Fruit fly (Drosophila melanogaster) whole organism, wandering third instar larva: ENCODE data around the gene CG9215.

ENCODE experiments used
- Abd-B ChIP-seq: fragments of >200 bp; optimal IDR thresholded peaks from 2 replicates; lab custom pipeline; 2017; ENCODE audit warnings: missing biosample characterization, missing genetic modification characterization
- CG32264 ChIP-seq: fragments of 200-800 bp; sonication (Bioruptor generic); optimal IDR thresholded peaks from 2 replicates; lab custom pipeline; 2016; ENCODE audit warnings: missing biosample characterization, missing genetic modification characterization
- CG9705 ChIP-seq: fragments of 200-800 bp; sonication (Bioruptor generic); optimal IDR thresholded peaks from 2 replicates; lab custom pipeline; 2018; ENCODE audit warnings: missing biosample characterization, mild to moderate bottlenecking, missing genetic modification characterization
- CrebA ChIP-seq: fragments of 200-800 bp; sonication (Bioruptor generic); optimal IDR thresholded peaks from 2 replicates; lab custom pipeline; 2016; ENCODE audit warnings: missing biosample characterization, mild to moderate bottlenecking, missing genetic modification characterization, borderline replicate concordance
- Dif ChIP-seq: fragments of 200-275, 200-300 bp; sonication (Bioruptor generic); optimal IDR thresholded peaks from 2 replicates; lab custom pipeline; 2018; ENCODE audit warnings: missing biosample characterization, missing genetic modification characterization; ENCODE audit not compliant: partially characterized antibody
- HLH106 ChIP-seq: fragments of 200-800 bp; optimal IDR thresholded peaks from 3 replicates; lab custom pipeline; 2019; ENCODE audit warnings: missing biosample characterization, mild to moderate bottlenecking, missing genetic modification characterization, moderate library complexity
- Hnf4 ChIP-seq: fragments of 200-800 bp; sonication (Bioruptor generic); optimal IDR thresholded peaks from 2 replicates; lab custom pipeline; 2016; ENCODE audit warnings: missing biosample characterization, mild to moderate bottlenecking, missing genetic modification characterization
- Hr83 ChIP-seq: fragments of 200-300 bp; sonication (Bioruptor generic); optimal IDR thresholded peaks from 2 replicates; lab custom pipeline; 2016; ENCODE audit warnings: missing biosample characterization, mild to moderate bottlenecking, missing genetic modification characterization, moderate library complexity; ENCODE audit not compliant: poor library complexity, severe bottlenecking
- Jra ChIP-seq: sonication (Bioruptor generic); optimal IDR thresholded peaks from 2 replicates; lab custom pipeline; 2016; ENCODE audit warnings: missing biosample characterization, missing genetic modification characterization
- Mio ChIP-seq: sonication (Bioruptor generic); optimal IDR thresholded peaks from 2 replicates; lab custom pipeline; 2016; ENCODE audit warnings: missing biosample characterization, missing genetic modification characterization
- Myc ChIP-seq: fragments of >200 bp; optimal IDR thresholded peaks from 2 replicates; lab custom pipeline; 2017
- N ChIP-seq: fragments of >200 bp; optimal IDR thresholded peaks from 2 replicates; lab custom pipeline; 2018; ENCODE audit warnings: missing biosample characterization, missing external identifiers, missing genetic modification characterization
- OdsH ChIP-seq: fragments of 200-800 bp; sonication (Bioruptor generic); optimal IDR thresholded peaks from 2 replicates; lab custom pipeline; 2016; ENCODE audit warnings: missing biosample characterization, mild to moderate bottlenecking, missing genetic modification characterization
- Rel ChIP-seq, 2 experiments: fragments of 200-800 bp; sonication (Bioruptor generic) in 1 of 2; optimal IDR thresholded peaks; 2 replicates in 1 of 2; 3 replicates in 1 of 2; lab custom pipeline; 2016 to 2019; ENCODE audit warnings: mild to moderate bottlenecking in 2 of 2, missing biosample characterization in 2 of 2, missing genetic modification characterization in 2 of 2, moderate library complexity in 1 of 2
- Sp1 ChIP-seq: fragments of 200-800 bp; sonication (Bioruptor generic); optimal IDR thresholded peaks from 3 replicates; lab custom pipeline; 2019; ENCODE audit warnings: missing biosample characterization, mild to moderate bottlenecking, missing genetic modification characterization, moderate library complexity
- Vsx2 ChIP-seq: fragments of 200-300, 225-300 bp; sonication (Bioruptor generic); optimal IDR thresholded peaks from 2 replicates; lab custom pipeline; 2018; ENCODE audit warnings: missing biosample characterization, missing genetic modification characterization; ENCODE audit not compliant: partially characterized antibody
- br ChIP-seq: fragments of 200-800 bp; sonication (Bioruptor generic); optimal IDR thresholded peaks from 2 replicates; lab custom pipeline; 2016; ENCODE audit warnings: missing biosample characterization, missing genetic modification characterization
- brk ChIP-seq: fragments of 200-800 bp; sonication (Bioruptor generic); optimal IDR thresholded peaks from 2 replicates; lab custom pipeline; 2016; ENCODE audit warnings: missing biosample characterization, mild to moderate bottlenecking, missing genetic modification characterization
- dl ChIP-seq, 2 experiments: fragments of 175-275, 200-275 bp in 1 of 2; fragments of 200-275 bp in 1 of 2; sonication (Bioruptor generic); optimal IDR thresholded peaks; lab custom pipeline; 2018; ENCODE audit warnings: mild to moderate bottlenecking in 2 of 2, missing biosample characterization in 2 of 2, missing genetic modification characterization in 2 of 2, moderate library complexity in 2 of 2; ENCODE audit not compliant: partially characterized antibody in 2 of 2, insufficient read depth in 1 of 2
- dmrt93B ChIP-seq: fragments of 200-800 bp; sonication (Bioruptor generic); optimal IDR thresholded peaks from 2 replicates; lab custom pipeline; 2018; ENCODE audit warnings: missing biosample characterization, mild to moderate bottlenecking, missing genetic modification characterization
- ey ChIP-seq: fragments of 200-800 bp; sonication (Bioruptor generic); optimal IDR thresholded peaks from 2 replicates; lab custom pipeline; 2016; ENCODE audit warnings: missing biosample characterization, missing genetic modification characterization
- foxo ChIP-seq, 2 experiments: fragments of 200-800 bp; sonication (Bioruptor generic); optimal IDR thresholded peaks; 2 replicates in 1 of 2; 3 replicates in 1 of 2; lab custom pipeline; 2016 to 2017; ENCODE audit warnings: missing biosample characterization in 2 of 2, missing genetic modification characterization in 2 of 2
- fru ChIP-seq: fragments of 200-800 bp; sonication (Bioruptor generic); optimal IDR thresholded peaks from 3 replicates; lab custom pipeline; 2016; ENCODE audit warnings: missing biosample characterization, mild to moderate bottlenecking, missing genetic modification characterization
- h ChIP-seq: fragments of 200-800 bp; sonication (Bioruptor generic); optimal IDR thresholded peaks from 3 replicates; lab custom pipeline; 2016; ENCODE audit warnings: missing biosample characterization, mild to moderate bottlenecking, missing genetic modification characterization
- jim ChIP-seq: fragments of 175-275, 200-325 bp; sonication (Bioruptor generic); optimal IDR thresholded peaks from 2 replicates; lab custom pipeline; 2016; ENCODE audit warnings: missing biosample characterization, mild to moderate bottlenecking, missing genetic modification characterization
- lola ChIP-seq: fragments of >200 bp; optimal IDR thresholded peaks from 2 replicates; lab custom pipeline; 2017; ENCODE audit warnings: missing biosample characterization, missing genetic modification characterization
- pan ChIP-seq: fragments of >200 bp; optimal IDR thresholded peaks from 2 replicates; lab custom pipeline; 2017
- psq ChIP-seq: fragments of 200-800 bp; sonication (Bioruptor generic); optimal IDR thresholded peaks from 3 replicates; lab custom pipeline; 2017; ENCODE audit warnings: missing biosample characterization, mild to moderate bottlenecking, missing genetic modification characterization, moderate library complexity
- rgr ChIP-seq: fragments of 200-800 bp; sonication (Bioruptor generic); optimal IDR thresholded peaks from 3 replicates; lab custom pipeline; 2016; ENCODE audit warnings: missing biosample characterization, mild to moderate bottlenecking, missing genetic modification characterization
- sage ChIP-seq: fragments of 200-800 bp; sonication (Bioruptor generic); optimal IDR thresholded peaks from 2 replicates; lab custom pipeline; 2016; ENCODE audit warnings: missing biosample characterization, mild to moderate bottlenecking, missing genetic modification characterization
- sv ChIP-seq: fragments of 200-800 bp; sonication (Bioruptor generic); optimal IDR thresholded peaks from 3 replicates; lab custom pipeline; 2016; ENCODE audit warnings: missing biosample characterization, missing genetic modification characterization
- tai ChIP-seq: sonication (Bioruptor generic); optimal IDR thresholded peaks from 2 replicates; lab custom pipeline; 2016; ENCODE audit warnings: missing biosample characterization, missing genetic modification characterization
- usp ChIP-seq: fragments of >200 bp; optimal IDR thresholded peaks from 2 replicates; lab custom pipeline; 2017; ENCODE audit warnings: missing biosample characterization, missing genetic modification characterization
- woc ChIP-seq: sonication (Bioruptor generic); optimal IDR thresholded peaks from 2 replicates; lab custom pipeline; 2016; ENCODE audit warnings: missing biosample characterization, mild to moderate bottlenecking, missing genetic modification characterization

The CG9215 gene

dm6 chrX:15623809-15624208, 41.1 kb upstream of the CG9215 start:
- TF ChIP-seq foxo (GFP tag; optimal IDR thresholded peaks at IDR 0.05; lab: Kevin White, UChicago) (no peak), Jra (GFP tag; lab: Kevin White, UChicago) (no peak), jim (GFP tag; lab: Kevin White, UChicago) (no peak), br (no peak), h (GFP tag; lab: Kevin White, UChicago) (no peak), pan (lab: Kevin White, UChicago) (no peak), Vsx2 (no peak)

dm6 chrX:15622970-15623402, 40.3 kb upstream of the CG9215 start:
- no peak for TF ChIP-seq Hr83 (GFP tag; lab: Kevin White, UChicago)
- TF ChIP-seq N: no peak
- no peak for TF ChIP-seq Abd-B (GFP tag; lab: Kevin White, UChicago)
- peak; percentile 84 for TF ChIP-seq psq (GFP tag; lab: Kevin White, UChicago)
- TF ChIP-seq h (GFP tag; lab: Kevin White, UChicago): peak; percentile 87
- no peak for TF ChIP-seq Mio (GFP tag; lab: Kevin White, UChicago)
- TF ChIP-seq Hnf4 (GFP tag; lab: Kevin White, UChicago): peak; percentile 87
- TF ChIP-seq tai (GFP tag; lab: Kevin White, UChicago): peak; percentile 58
- TF ChIP-seq ey (GFP tag; lab: Kevin White, UChicago): peak; percentile 87
- peak; percentile 85 for TF ChIP-seq Sp1 (GFP tag; lab: Kevin White, UChicago)
- peak; percentile 82 for TF ChIP-seq OdsH
- TF ChIP-seq Vsx2: no peak
- no peak for TF ChIP-seq Dif (GFP tag; lab: Kevin White, UChicago)
- TF ChIP-seq Myc (lab: Kevin White, UChicago): no peak
- peak; percentile 65 for TF ChIP-seq sage (GFP tag; lab: Kevin White, UChicago)
- peak; percentile 84 for TF ChIP-seq rgr (GFP tag; lab: Kevin White, UChicago)
- TF ChIP-seq HLH106 (tag; lab: Kevin White, UChicago): peak; percentile 87
- no peak for TF ChIP-seq lola (GFP tag; lab: Kevin White, UChicago)
- peak; percentile 69 for TF ChIP-seq CrebA
- TF ChIP-seq fru: peak; percentile 92
- TF ChIP-seq brk (GFP tag; lab: Kevin White, UChicago): peak; percentile 73
- TF ChIP-seq dmrt93B (GFP tag; lab: Kevin White, UChicago): peak; percentile 76
- peak; percentile 77 for TF ChIP-seq Rel (GFP tag; optimal IDR thresholded peaks at IDR 0.05; lab: Kevin White, UChicago)
- peak; percentile 23 for TF ChIP-seq Rel (tag; optimal IDR thresholded peaks at IDR 0.05; lab: Kevin White, UChicago)
- TF ChIP-seq Jra (GFP tag; lab: Kevin White, UChicago): peak; percentile 50
- TF ChIP-seq foxo (GFP tag; optimal IDR thresholded peaks at IDR 0.05; lab: Kevin White, UChicago): peak in 1 of 2 experiments; percentile 94
- TF ChIP-seq sv (GFP tag; lab: Kevin White, UChicago): peak; percentile 26
- peak; percentile 90 for TF ChIP-seq woc (GFP tag; lab: Kevin White, UChicago)
- no peak for TF ChIP-seq jim (GFP tag; lab: Kevin White, UChicago)
- no peak for TF ChIP-seq pan (lab: Kevin White, UChicago)
- peak; percentile 68 for TF ChIP-seq CG32264 (GFP tag; lab: Kevin White, UChicago)
- peak; percentile 72 for TF ChIP-seq CG9705
- peak; percentile 78 for TF ChIP-seq br

- TF ChIP-seq dl (GFP tag; optimal IDR thresholded peaks at IDR 0.05; lab: Kevin White, UChicago; ENCODE audit: insufficient read depth in 1 of 2, partially characterized antibody in 2 of 2) (no peak), Vsx2 (no peak), CrebA (no peak), usp (GFP tag; lab: Kevin White, UChicago) (no peak), brk (GFP tag; lab: Kevin White, UChicago) (no peak), tai (GFP tag; lab: Kevin White, UChicago) (no peak), Myc (lab: Kevin White, UChicago) (no peak), dmrt93B (GFP tag; lab: Kevin White, UChicago) (no peak), Rel (GFP tag; optimal IDR thresholded peaks at IDR 0.05; lab: Kevin White, UChicago) (no peak), Rel (tag; optimal IDR thresholded peaks at IDR 0.05; lab: Kevin White, UChicago) (no peak), rgr (GFP tag; lab: Kevin White, UChicago) (no peak), CG9705 (no peak), fru (no peak), br (no peak), Hnf4 (GFP tag; lab: Kevin White, UChicago) (no peak)
Observed at dm6 chrX:15620439-15621227, 38.0 kb upstream of the CG9215 start.
